Fruit fly (Drosophila melanogaster): ENCODE measurements around the gene TTLL1B.

The TTLL1B gene

DNA sequence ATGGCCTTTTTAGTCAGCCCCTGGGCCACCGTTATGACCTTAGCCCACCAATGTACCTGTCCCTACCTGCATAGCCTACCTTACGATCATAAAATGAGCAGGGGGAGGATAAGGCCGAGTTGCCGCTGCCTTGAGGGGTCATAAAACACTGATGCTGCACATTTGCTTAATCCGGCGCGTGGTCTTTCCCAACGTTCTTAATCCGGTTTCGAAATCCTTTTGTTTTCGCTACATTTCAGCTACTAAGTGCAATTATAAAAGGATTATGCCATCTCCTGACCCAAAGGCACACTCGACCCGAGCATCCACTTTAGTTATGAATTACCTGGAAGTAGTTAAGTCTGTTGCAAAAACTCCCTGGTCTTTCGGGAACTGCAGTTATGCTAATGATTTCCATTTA lies 48.3 kb downstream of the TTLL1B start:
- no peak for TF ChIP-seq B-H1 (GFP tag; IDR thresholded peaks at IDR 0.05)
- peak; percentile 95 for TF ChIP-seq zen (tag; optimal IDR thresholded peaks at IDR 0.05)
- no peak for TF ChIP-seq sc (optimal IDR thresholded peaks at IDR 0.05)
- no peak for TF ChIP-seq sc (GFP tag; optimal IDR thresholded peaks at IDR 0.05)
- TF ChIP-seq CG7963 (GFP tag; IDR thresholded peaks at IDR 0.05; ENCODE audit: partially characterized antibody): no peak
- TF ChIP-seq ssp (GFP tag; IDR thresholded peaks at IDR 0.05): no peak
- TF ChIP-seq twi (tag; optimal IDR thresholded peaks at IDR 0.05): peak; percentile 21
- no peak for TF ChIP-seq CG12155 (GFP tag; optimal IDR thresholded peaks at IDR 0.05)
- TF ChIP-seq CG15479 (GFP tag; optimal IDR thresholded peaks at IDR 0.05): peak; percentile 96
- TF ChIP-seq HmgZ (tag; optimal IDR thresholded peaks at IDR 0.05): no peak
- TF ChIP-seq lov (optimal IDR thresholded peaks at IDR 0.05): no peak
- no peak for TF ChIP-seq lov (GFP tag; IDR thresholded peaks at IDR 0.05)
- TF ChIP-seq CG11456 (GFP tag; IDR thresholded peaks at IDR 0.05): 0 out of 3 replicates have a peak, but pooled peaks have one; percentile 6
- peak; percentile 98 for TF ChIP-seq cad (GFP tag; optimal IDR thresholded peaks at IDR 0.05)
- TF ChIP-seq tll (GFP tag; optimal IDR thresholded peaks at IDR 0.05): peak in 1 of 2 experiments; percentile 92
- no peak for TF ChIP-seq Hey (tag; optimal IDR thresholded peaks at IDR 0.05)
- no peak for TF ChIP-seq luna (GFP tag; optimal IDR thresholded peaks at IDR 0.05)
- TF ChIP-seq CG18011 (GFP tag; optimal IDR thresholded peaks at IDR 0.05): no peak
- no peak for TF ChIP-seq hth (optimal IDR thresholded peaks at IDR 0.05)
- no peak for TF ChIP-seq cato (GFP tag; optimal IDR thresholded peaks at IDR 0.05; ENCODE audit: borderline replicate concordance)
- TF ChIP-seq corto (GFP tag; optimal IDR thresholded peaks at IDR 0.05): no peak
- TF ChIP-seq gem (tag; optimal IDR thresholded peaks at IDR 0.05): no peak
- TF ChIP-seq CG15011 (GFP tag; optimal IDR thresholded peaks at IDR 0.05): no peak
- TF ChIP-seq zen2 (GFP tag; IDR thresholded peaks at IDR 0.05; ENCODE audit: partially characterized antibody): no peak

DNA sequence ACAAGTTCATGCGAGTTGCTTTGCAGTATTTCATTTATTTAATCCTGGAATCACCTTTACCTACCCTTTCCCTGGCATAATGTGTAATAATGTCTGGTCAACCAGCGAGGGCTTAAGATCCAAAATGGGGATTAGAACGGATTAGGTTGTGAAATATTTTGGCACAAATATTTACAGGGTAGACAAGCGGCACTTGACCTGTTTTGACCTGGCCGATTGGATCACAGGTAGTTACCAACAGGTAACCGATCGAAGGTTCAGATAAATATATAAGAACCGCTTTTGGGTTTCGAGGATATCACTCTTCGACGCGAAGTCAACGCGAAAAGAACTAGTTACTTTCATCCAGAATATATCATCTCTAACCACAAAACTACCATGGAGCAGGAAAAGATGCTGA lies 49.2 kb downstream of the TTLL1B start, which contains the start of gene CG13713:
TSS of gene CG13713 (plus strand) at position 301 of the 400 bp plus-strand sequence.
- TF ChIP-seq sens (GFP tag): peak; percentile 63
- no peak for TF ChIP-seq cas (GFP tag; IDR thresholded peaks at IDR 0.05)
- peak; percentile 40 for TF ChIP-seq CG15479 (GFP tag; optimal IDR thresholded peaks at IDR 0.05)

DNA sequence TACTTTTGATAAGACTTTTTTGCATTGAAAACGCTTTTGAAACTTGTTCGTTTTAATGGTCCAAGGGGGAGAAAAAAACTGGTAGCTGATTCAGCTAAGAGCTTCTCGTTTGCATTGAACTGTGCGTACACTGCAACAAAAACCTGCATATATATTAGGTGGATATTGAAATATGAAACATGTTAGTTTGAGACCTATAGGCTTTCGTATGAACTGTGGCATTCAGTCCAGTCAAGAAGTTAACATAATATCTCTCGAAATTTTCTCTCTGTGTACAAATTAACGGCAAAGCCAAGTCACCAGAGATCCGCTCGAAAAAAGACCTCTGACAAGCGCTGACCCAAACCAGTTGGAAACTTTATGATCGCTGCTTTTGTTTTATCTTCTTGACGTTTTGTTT lies 50.0 kb downstream of the TTLL1B start:
- TF ChIP-seq cg (GFP tag; optimal IDR thresholded peaks at IDR 0.05) (no peak), mam (GFP tag; optimal IDR thresholded peaks at IDR 0.05) (peak; percentile 61), ro (GFP tag; IDR thresholded peaks at IDR 0.05) (peak; percentile 53; the same call in 1 of the 2 replicates), CG9817 (tag; optimal IDR thresholded peaks at IDR 0.05) (peak; percentile 86), sob (GFP tag; IDR thresholded peaks at IDR 0.05) (peak; percentile 87), Bgb (GFP tag; IDR thresholded peaks at IDR 0.05; ENCODE audit: partially characterized antibody) (no peak), CG3281 (GFP tag; optimal IDR thresholded peaks at IDR 0.05) (peak; percentile 82), zf30C (GFP tag; optimal IDR thresholded peaks at IDR 0.05) (peak; percentile 25), CG17568 (GFP tag; optimal IDR thresholded peaks at IDR 0.05) (peak; percentile 78), seq (GFP tag; IDR thresholded peaks at IDR 0.05) (peak; percentile 89), CG6254 (GFP tag; optimal IDR thresholded peaks at IDR 0.05) (peak; percentile 70), CG31365 (tag; optimal IDR thresholded peaks at IDR 0.05) (peak; percentile 64), klu (GFP tag; IDR thresholded peaks at IDR 0.05) (peak; percentile 53; the same call in 1 of the 2 replicates), CG31224 (GFP tag; IDR thresholded peaks at IDR 0.05) (peak; percentile 82), Hey (tag; optimal IDR thresholded peaks at IDR 0.05) (peak; percentile 50), Sin3A (optimal IDR thresholded peaks at IDR 0.05) (no peak), CG18764 (GFP tag; optimal IDR thresholded peaks at IDR 0.05) (peak; percentile 80), Neu2 (GFP tag; optimal IDR thresholded peaks at IDR 0.05; ENCODE audit: borderline replicate concordance) (no peak), CG1024 (GFP tag; IDR thresholded peaks at IDR 0.05) (peak; percentile 82), B-H1 (GFP tag; IDR thresholded peaks at IDR 0.05) (peak; percentile 76), CG8765 (GFP tag; IDR thresholded peaks at IDR 0.05) (peak; percentile 67), odd (GFP tag; optimal IDR thresholded peaks at IDR 0.05) (peak; percentile 79), CG4730 (GFP tag; IDR thresholded peaks at IDR 0.05) (peak; percentile 72), Hr78 (GFP tag; optimal IDR thresholded peaks at IDR 0.05) (peak in 1 of 2 experiments; percentile 43), CG4617 (GFP tag; optimal IDR thresholded peaks at IDR 0.05; ENCODE audit: borderline replicate concordance) (peak; percentile 36), CTCF (GFP tag; optimal IDR thresholded peaks at IDR 0.05) (peak; percentile 43)

Data from whole organism, embryonic.